Fruit fly (Drosophila melanogaster): Measurements from ENCODE around the gene CG7720.

The CG7720 gene

dm6 chr3R:18804278-18804903, 9.4 kb upstream of the CG7720 start (continued):
- TF ChIP-seq danr (GFP tag; IDR thresholded peaks at IDR 0.05) (no peak), Hand (GFP tag; optimal IDR thresholded peaks at IDR 0.05) (no peak), eve (GFP tag; optimal IDR thresholded peaks at IDR 0.05) (no peak), chm (GFP tag; IDR thresholded peaks at IDR 0.05) (no peak), inv (GFP tag; IDR thresholded peaks at IDR 0.05; ENCODE audit: partially characterized antibody) (no peak), CG2889 (GFP tag; IDR thresholded peaks at IDR 0.05) (no peak), nmo (GFP tag; optimal IDR thresholded peaks at IDR 0.05) (peak; percentile 43), CG7987 (GFP tag; optimal IDR thresholded peaks at IDR 0.05) (no peak), Deaf1 (tag; optimal IDR thresholded peaks at IDR 0.05) (no peak), CG12155 (GFP tag; optimal IDR thresholded peaks at IDR 0.05) (no peak), CG17359 (tag; optimal IDR thresholded peaks at IDR 0.05) (no peak), pzg (GFP tag; optimal IDR thresholded peaks at IDR 0.05) (no peak), CG6254 (GFP tag; optimal IDR thresholded peaks at IDR 0.05) (no peak), Dip3 (GFP tag; optimal IDR thresholded peaks at IDR 0.05) (no peak), slou (GFP tag; optimal IDR thresholded peaks at IDR 0.05) (no peak), CG6854 (GFP tag; optimal IDR thresholded peaks at IDR 0.05) (no peak), CG11456 (GFP tag; IDR thresholded peaks at IDR 0.05) (no peak), CG34376 (GFP tag; optimal IDR thresholded peaks at IDR 0.05) (no peak), ssp (GFP tag; IDR thresholded peaks at IDR 0.05) (no peak), Hr51 (GFP tag; optimal IDR thresholded peaks at IDR 0.05) (peak in 1 of 2 experiments; percentile 35), CG2120 (GFP tag; optimal IDR thresholded peaks at IDR 0.05) (no peak), sd (tag; optimal IDR thresholded peaks at IDR 0.05) (no peak), CG3163 (GFP tag; optimal IDR thresholded peaks at IDR 0.05) (no peak), Rx (GFP tag; IDR thresholded peaks at IDR 0.05) (peak; percentile 28; the same call in 1 of the 2 replicates), CG7556 (GFP tag; optimal IDR thresholded peaks at IDR 0.05) (no peak), Dbx (GFP tag; IDR thresholded peaks at IDR 0.05) (no peak), CG2116 (GFP tag; optimal IDR thresholded peaks at IDR 0.05) (no peak), zen (tag; optimal IDR thresholded peaks at IDR 0.05) (no peak), CG18262 (tag; optimal IDR thresholded peaks at IDR 0.05) (no peak), Ssrp (tag; optimal IDR thresholded peaks at IDR 0.05) (no peak), CG10366 (GFP tag; IDR thresholded peaks at IDR 0.05) (no peak; the same call in 1 of the 2 replicates), CG9932 (GFP tag; IDR thresholded peaks at IDR 0.05) (no peak), CG6683 (GFP tag; optimal IDR thresholded peaks at IDR 0.05) (no peak), Awh (GFP tag; IDR thresholded peaks at IDR 0.05) (0 out of 2 replicates have a peak, but pooled peaks have one; percentile 17), ftz-f1 (GFP tag; optimal IDR thresholded peaks at IDR 0.05) (no peak), Dll (GFP tag; IDR thresholded peaks at IDR 0.05; ENCODE audit: partially characterized antibody) (no peak), CG1233 (GFP tag; optimal IDR thresholded peaks at IDR 0.05) (peak; percentile 14), dysf (GFP tag; IDR thresholded peaks at IDR 0.05) (0 out of 3 replicates have a peak, but pooled peaks have one; percentile 35), CG11085 (GFP tag; IDR thresholded peaks at IDR 0.05) (no peak), Dfd (GFP tag; optimal IDR thresholded peaks at IDR 0.05) (no peak), zen2 (GFP tag; IDR thresholded peaks at IDR 0.05; ENCODE audit: partially characterized antibody) (no peak), Optix (GFP tag; IDR thresholded peaks at IDR 0.05) (no peak), lov (optimal IDR thresholded peaks at IDR 0.05) (no peak), lov (GFP tag; IDR thresholded peaks at IDR 0.05) (no peak), wdn (GFP tag; IDR thresholded peaks at IDR 0.05) (no peak), CG6175 (GFP tag; IDR thresholded peaks at IDR 0.05) (no peak), CG30020 (tag; optimal IDR thresholded peaks at IDR 0.05) (no peak), CG4282 (GFP tag; optimal IDR thresholded peaks at IDR 0.05) (no peak), insv (GFP tag; optimal IDR thresholded peaks at IDR 0.05) (no peak), pan (optimal IDR thresholded peaks at IDR 0.05) (no peak), pan (GFP tag; optimal IDR thresholded peaks at IDR 0.05 in 1 of 2, IDR thresholded peaks at IDR 0.05 in 1 of 2) (peak in 1 of 2 experiments; percentile 51)

Measured in whole organism, embryonic.